Fruit fly (Drosophila melanogaster): ENCODE data around the gene CG32081.

dm6 chr3L:10986613-10987012 lies 40.8 kb upstream of the CG32081 start:
- TF ChIP-seq CG8478 (optimal IDR thresholded peaks at IDR 0.05) (no peak), CTCF (optimal IDR thresholded peaks at IDR 0.05) (no peak)
